Worm (Caenorhabditis elegans) whole organism, L4/young adult: Measurements from ENCODE around the gene mab-5.

ENCODE experiments used
- W03F9.2 ChIP-seq: fragments of 150-350 bp; optimal IDR thresholded peaks from 2 replicates; lab custom pipeline; 2014; ENCODE audit warnings: missing biosample characterization, missing genetic modification characterization
- dao-5 ChIP-seq: sonication (generic microtip); optimal IDR thresholded peaks from 2 replicates; lab custom pipeline; 2016; ENCODE audit warnings: missing genotype, missing genetic modification characterization, moderate library complexity, missing compliant biosample characterization
- him-1 ChIP-seq: sonication (generic microtip); optimal IDR thresholded peaks from 2 replicates; lab custom pipeline; 2016; ENCODE audit warnings: missing genotype, missing genetic modification reagents, missing genetic modification characterization, missing compliant biosample characterization

ce11 chrIII:7768963-7769362, 14.3 kb downstream of the mab-5 start, which contains the start of gene ZK686.3:
- no peak for TF ChIP-seq him-1 (tag; lab: Kevin White, UChicago)
- no peak for TF ChIP-seq dao-5 (tag; lab: Kevin White, UChicago)
- TF ChIP-seq W03F9.2 (tag; lab: Kevin White, UChicago) = no peak
